Fruit fly (Drosophila melanogaster): ENCODE data around the gene MKP-4.

Gene MKP-4

DNA sequence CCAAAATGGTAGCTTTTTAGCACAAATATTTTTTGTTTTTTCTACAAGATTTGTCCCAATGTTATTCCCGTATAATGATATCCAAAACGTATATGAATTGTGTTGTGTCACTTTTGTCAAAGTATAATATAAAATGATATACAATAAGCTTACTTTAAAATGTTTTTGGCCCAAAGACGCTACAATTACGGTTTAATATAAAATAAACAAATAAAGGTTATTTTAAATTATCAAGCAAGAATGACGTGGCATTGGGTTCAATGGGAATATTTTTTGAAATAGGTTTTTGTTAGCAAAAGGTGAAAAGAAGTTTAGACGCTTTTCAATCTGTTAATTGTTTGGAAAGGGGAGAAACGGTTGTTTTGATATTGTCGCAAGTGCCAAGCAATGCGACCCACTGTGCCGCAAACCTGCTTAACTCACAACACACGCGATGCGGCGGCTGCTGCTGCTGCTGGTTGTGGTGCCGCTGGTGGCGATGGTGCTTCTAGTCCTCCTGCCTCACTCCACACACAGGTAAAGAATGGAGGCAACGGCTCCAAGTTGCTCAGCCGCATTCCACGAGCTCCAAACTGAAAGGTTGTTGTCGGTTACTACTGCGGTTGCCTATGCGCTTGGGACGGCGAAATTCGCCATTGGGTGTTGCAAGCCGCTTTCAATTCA, 40.4 kb downstream of the MKP-4 start (continued):
- TF ChIP-seq phol (tag; optimal IDR thresholded peaks at IDR 0.05) (peak; percentile 59), CG10979 (tag; optimal IDR thresholded peaks at IDR 0.05) (peak; percentile 64), sens (GFP tag) (peak; percentile 91), exex (tag; optimal IDR thresholded peaks at IDR 0.05) (no peak), CG18599 (GFP tag; optimal IDR thresholded peaks at IDR 0.05) (peak; percentile 52), Camta (GFP tag; optimal IDR thresholded peaks at IDR 0.05) (peak; percentile 49), CG8388 (GFP tag; optimal IDR thresholded peaks at IDR 0.05) (peak; percentile 39), CG4328 (GFP tag; optimal IDR thresholded peaks at IDR 0.05) (peak; percentile 28), CG11695 (GFP tag; IDR thresholded peaks at IDR 0.05) (peak; percentile 46; the same call in 2 of the 3 replicates), CG12236 (GFP tag; optimal IDR thresholded peaks at IDR 0.05) (no peak), CG10209 (GFP tag; optimal IDR thresholded peaks at IDR 0.05) (peak; percentile 54), Usf (GFP tag; optimal IDR thresholded peaks at IDR 0.05) (peak; percentile 41), CG12659 (GFP tag; optimal IDR thresholded peaks at IDR 0.05) (peak; percentile 67), crp (GFP tag; optimal IDR thresholded peaks at IDR 0.05) (peak in 1 of 2 experiments; percentile 1), CG12155 (GFP tag; optimal IDR thresholded peaks at IDR 0.05) (peak; percentile 2), fd96Cb (tag; optimal IDR thresholded peaks at IDR 0.05) (peak; percentile 37), sob (GFP tag; IDR thresholded peaks at IDR 0.05) (no peak), Hmr (GFP tag; optimal IDR thresholded peaks at IDR 0.05) (peak; percentile 53), CG13775 (GFP tag; optimal IDR thresholded peaks at IDR 0.05) (peak; percentile 67), CG2678 (tag; optimal IDR thresholded peaks at IDR 0.05) (peak; percentile 76), Bteb2 (GFP tag; optimal IDR thresholded peaks at IDR 0.05) (peak; percentile 31), CG10267 (tag; optimal IDR thresholded peaks at IDR 0.05) (peak; percentile 37), D19B (GFP tag; optimal IDR thresholded peaks at IDR 0.05) (peak; percentile 32), ranshi (GFP tag; IDR thresholded peaks at IDR 0.05) (0 out of 2 replicates have a peak, but pooled peaks have one; percentile 28), Xrp1 (GFP tag; IDR thresholded peaks at IDR 0.05) (peak; percentile 21; the same call in 1 of the 2 replicates), ewg (GFP tag; optimal IDR thresholded peaks at IDR 0.05) (peak; percentile 19), slp2 (GFP tag; optimal IDR thresholded peaks at IDR 0.05) (no peak), nmo (GFP tag; optimal IDR thresholded peaks at IDR 0.05) (peak; percentile 70), Xbp1 (GFP tag; optimal IDR thresholded peaks at IDR 0.05) (peak; percentile 38), az2 (GFP tag; optimal IDR thresholded peaks at IDR 0.05) (peak; percentile 64), CG7556 (GFP tag; optimal IDR thresholded peaks at IDR 0.05) (peak; percentile 85), CG14710 (tag; optimal IDR thresholded peaks at IDR 0.05) (peak; percentile 43), CG32767 (GFP tag; IDR thresholded peaks at IDR 0.05) (no peak), twi (tag; optimal IDR thresholded peaks at IDR 0.05) (peak; percentile 23), lilli (GFP tag; optimal IDR thresholded peaks at IDR 0.05) (peak; percentile 51), CG11723 (GFP tag; optimal IDR thresholded peaks at IDR 0.05) (peak; percentile 27), CG9797 (GFP tag; optimal IDR thresholded peaks at IDR 0.05) (no peak), CG34224 (GFP tag; IDR thresholded peaks at IDR 0.05; ENCODE audit: partially characterized antibody) (no peak), CG17361 (GFP tag; IDR thresholded peaks at IDR 0.05) (peak; percentile 61; the same call in 2 of the 3 replicates), CG17359 (tag; optimal IDR thresholded peaks at IDR 0.05) (peak; percentile 35), Hr51 (GFP tag; optimal IDR thresholded peaks at IDR 0.05) (peak in 1 of 2 experiments; percentile 49), CG17829 (tag; optimal IDR thresholded peaks at IDR 0.05) (peak; percentile 48), chif (GFP tag; optimal IDR thresholded peaks at IDR 0.05) (peak in 1 of 2 experiments; percentile 3), lov (optimal IDR thresholded peaks at IDR 0.05) (no peak), lov (GFP tag; IDR thresholded peaks at IDR 0.05) (0 out of 3 replicates have a peak, but pooled peaks have one; percentile 13), usp (GFP tag; optimal IDR thresholded peaks at IDR 0.05) (no peak), CG3407 (GFP tag; optimal IDR thresholded peaks at IDR 0.05) (no peak), CG12942 (GFP tag; optimal IDR thresholded peaks at IDR 0.05) (peak; percentile 36)

All from whole organism, embryonic.